Worm (Caenorhabditis elegans) whole organism, L1 larva: ENCODE data around the gene F56D6.21.

Experiments
- alr-1 ChIP-seq: fragments of 200-800 bp; sonication (Bioruptor generic); optimal IDR thresholded peaks from 2 replicates; lab custom pipeline; 2018; ENCODE audit warnings: borderline replicate concordance, mild to moderate bottlenecking, missing genetic modification characterization, missing compliant biosample characterization
- ceh-82 ChIP-seq, 3 experiments: fragments of 150-350 bp in 1 of 3; sonication (generic microtip) in 2 of 3; optimal IDR thresholded peaks; 2 replicates each; lab custom pipeline; 2014 to 2017; ENCODE audit warnings: missing biosample characterization in 3 of 3, missing genetic modification characterization in 3 of 3
- ces-1 ChIP-seq: fragments of 150-350 bp; optimal IDR thresholded peaks from 2 replicates; lab custom pipeline; 2014; ENCODE audit warnings: missing biosample characterization, missing genetic modification reagents, missing genetic modification characterization
- fkh-10 ChIP-seq: sonication (generic microtip); optimal IDR thresholded peaks from 2 replicates; lab custom pipeline; 2017; ENCODE audit warnings: missing biosample characterization, missing genetic modification reagents, missing genetic modification characterization
- hlh-4 ChIP-seq: sonication (generic microtip); optimal IDR thresholded peaks from 2 replicates; lab custom pipeline; 2016; ENCODE audit warnings: mild to moderate bottlenecking, missing genetic modification characterization, missing compliant biosample characterization
- lin-39 ChIP-seq: fragments of 150-350 bp; optimal IDR thresholded peaks from 2 replicates; lab custom pipeline; 2014; ENCODE audit warnings: missing biosample characterization, missing genetic modification reagents, missing genetic modification characterization
- mdl-1 ChIP-seq, 2 experiments: fragments of 150-350 bp; optimal IDR thresholded peaks; 2 replicates each; lab custom pipeline; 2014 to 2017; ENCODE audit warnings: missing biosample characterization in 2 of 2, missing genetic modification characterization in 2 of 2, inconsistent platforms in 1 of 2
- nhr-77 ChIP-seq: fragments of 150-350 bp; optimal IDR thresholded peaks from 2 replicates; lab custom pipeline; 2014; ENCODE audit warnings: missing biosample characterization, missing genetic modification characterization
- pqm-1 ChIP-seq: sonication (generic microtip); optimal IDR thresholded peaks from 3 replicates; lab custom pipeline; 2017; ENCODE audit warnings: missing biosample characterization, missing genetic modification characterization
- snpc-4 ChIP-seq: fragments of 150-350 bp; optimal IDR thresholded peaks from 2 replicates; lab custom pipeline; 2014; ENCODE audit warnings: missing biosample characterization, missing genetic modification characterization
- sox-4 ChIP-seq: sonication (generic microtip); optimal IDR thresholded peaks from 2 replicates; lab custom pipeline; 2016; ENCODE audit warnings: missing genetic modification characterization, missing compliant biosample characterization
- swsn-7 ChIP-seq: sonication (generic microtip); optimal IDR thresholded peaks from 2 replicates; lab custom pipeline; 2016; ENCODE audit warnings: missing genetic modification characterization, missing compliant biosample characterization
- unc-62 ChIP-seq: fragments of 150-350 bp; optimal IDR thresholded peaks from 2 replicates; lab custom pipeline; 2014; ENCODE audit warnings: missing biosample characterization, missing genetic modification reagents, missing genetic modification characterization
- ztf-11 ChIP-seq, 2 experiments: sonication (generic microtip); optimal IDR thresholded peaks; 2 replicates each; lab custom pipeline; 2016 to 2017; ENCODE audit warnings: missing genetic modification characterization in 2 of 2, missing biosample characterization in 1 of 2, missing compliant biosample characterization in 1 of 2

DNA sequence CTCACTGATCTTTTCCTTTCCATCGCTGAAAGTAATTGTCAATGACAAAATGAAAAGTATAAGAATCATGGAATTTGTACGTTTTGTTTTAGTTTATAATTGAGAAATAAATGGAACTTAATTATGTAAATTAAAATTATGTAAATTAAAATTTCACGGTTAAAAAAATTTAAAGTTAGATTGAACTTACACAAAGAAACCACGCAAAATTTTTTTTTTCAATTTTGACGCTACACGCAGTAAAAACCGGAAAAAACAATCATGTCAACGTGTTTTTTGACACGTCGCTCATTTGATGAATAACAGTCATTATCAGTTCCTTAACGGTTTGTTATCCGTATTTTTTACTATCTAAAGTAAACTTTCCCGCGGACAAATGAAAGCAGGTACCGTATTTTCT lies 23.6 kb upstream of the F56D6.21 start, which contains the start of the genes F37C4.8 and oac-23:
- TF ChIP-seq lin-39 (tag; lab: Kevin White, UChicago) (no peak), mdl-1 (tag; optimal IDR thresholded peaks at IDR 0.05; lab: Kevin White, UChicago) (no peak), sox-4 (tag; lab: Kevin White, UChicago) (no peak), ztf-11 (tag; optimal IDR thresholded peaks at IDR 0.05; lab: Kevin White, UChicago) (no peak), alr-1 (tag; lab: Kevin White, UChicago) (no peak), pqm-1 (tag; lab: Kevin White, UChicago) (no peak), ces-1 (GFP tag; lab: Kevin White, UChicago) (no peak), unc-62 (GFP tag; lab: Kevin White, UChicago) (no peak), fkh-10 (no peak), hlh-4 (tag; lab: Kevin White, UChicago) (no peak), nhr-77 (no peak), snpc-4 (tag; lab: Kevin White, UChicago) (no peak), ceh-82 (tag; optimal IDR thresholded peaks at IDR 0.05; lab: Kevin White, UChicago) (no peak), swsn-7 (tag; lab: Kevin White, UChicago) (no peak)
